Fruit fly (Drosophila melanogaster): Measurements from ENCODE around the gene Wdr62.

DNA sequence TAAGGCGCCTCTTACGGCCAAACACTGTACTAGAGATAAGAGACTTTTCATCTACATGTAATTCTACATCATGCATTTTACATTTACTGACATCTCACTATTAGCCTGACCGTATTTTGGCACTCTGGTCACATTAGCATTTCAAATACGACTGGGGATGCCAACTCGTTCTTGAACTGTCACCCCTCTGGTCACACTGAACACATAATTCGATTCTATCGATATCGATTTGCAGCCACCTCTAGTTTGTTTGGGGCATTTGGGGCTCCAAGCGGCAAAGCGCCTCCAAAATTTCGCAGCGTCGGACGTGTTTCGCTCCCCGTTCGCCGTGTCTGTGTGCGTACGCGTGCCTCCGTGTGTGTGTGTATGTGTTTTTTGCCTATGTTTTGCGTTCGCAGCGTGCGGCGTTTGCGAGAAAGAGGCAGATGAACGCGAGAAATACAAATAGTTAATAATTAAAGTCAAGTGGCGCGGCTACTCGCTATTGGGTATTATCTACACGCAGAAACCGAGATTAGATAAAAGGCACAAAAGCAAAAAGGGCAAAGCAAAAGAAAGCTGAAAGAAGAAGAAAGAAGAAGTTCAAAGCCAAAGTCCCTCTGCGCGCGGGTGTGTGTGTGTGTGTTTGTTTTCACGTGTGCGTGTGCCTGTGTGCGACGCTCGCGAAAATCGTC lies at the start of gene Wdr62:
- TF ChIP-seq CG9948 (tag; optimal IDR thresholded peaks at IDR 0.05) (no peak), CG4496 (GFP tag; IDR thresholded peaks at IDR 0.05) (peak; percentile 72), Pif1B (GFP tag; optimal IDR thresholded peaks at IDR 0.05) (peak; percentile 26), EcR (GFP tag; optimal IDR thresholded peaks at IDR 0.05) (peak; percentile 63), CG12605 (GFP tag; IDR thresholded peaks at IDR 0.05) (peak; percentile 58), CG17806 (tag; optimal IDR thresholded peaks at IDR 0.05) (peak; percentile 2), CG8301 (tag; optimal IDR thresholded peaks at IDR 0.05) (peak; percentile 8), CG14655 (GFP tag; optimal IDR thresholded peaks at IDR 0.05) (peak; percentile 31), CG15710 (tag; optimal IDR thresholded peaks at IDR 0.05) (no peak), CG13204 (GFP tag; optimal IDR thresholded peaks at IDR 0.05) (peak; percentile 68)

Measured in whole organism, pupa.